Worm (Caenorhabditis elegans): ENCODE measurements around the gene K05F1.10.

Gene K05F1.10

ce11 chrII:5788815-5789214 lies 16.5 kb downstream of the K05F1.10 start, which contains the start of gene K05F1.13:
TSS of gene K05F1.13 (plus strand) at chrII:5789115.
- TF ChIP-seq mep-1 (tag; optimal IDR thresholded peaks at IDR 0.05) = no peak

- TF ChIP-seq bed-3 (GFP tag; optimal IDR thresholded peaks at IDR 0.05) (no peak), sem-2 (GFP tag; optimal IDR thresholded peaks at IDR 0.05) (no peak), elt-3 (tag; optimal IDR thresholded peaks at IDR 0.05) (no peak), mep-1 (tag; optimal IDR thresholded peaks at IDR 0.05) (no peak), ces-1 (GFP tag; optimal IDR thresholded peaks at IDR 0.05) (no peak), snpc-4 (tag; optimal IDR thresholded peaks at IDR 0.05) (no peak), cnd-1 (tag; optimal IDR thresholded peaks at IDR 0.05) (no peak), unc-39 (tag; optimal IDR thresholded peaks at IDR 0.05) (no peak), unc-120 (tag; optimal IDR thresholded peaks at IDR 0.05; ENCODE audit: poor library complexity, severe bottlenecking) (no peak), nhr-12 (tag; optimal IDR thresholded peaks at IDR 0.05) (no peak), blmp-1 (tag; optimal IDR thresholded peaks at IDR 0.05) (no peak), nhr-76 (tag; optimal IDR thresholded peaks at IDR 0.05) (no peak), hlh-1 (tag; optimal IDR thresholded peaks at IDR 0.05) (no peak), ceh-39 (tag; optimal IDR thresholded peaks at IDR 0.05) (no peak), ceh-83 (GFP tag; optimal IDR thresholded peaks at IDR 0.05) (no peak), lsy-2 (tag; optimal IDR thresholded peaks at IDR 0.05) (no peak), lin-32 (GFP tag; optimal IDR thresholded peaks at IDR 0.05) (no peak)
Observed at ce11 chrII:5785504-5785903, 19.8 kb downstream of the K05F1.10 start.

ce11 chrII:5781935-5782921 lies 23.0 kb downstream of the K05F1.10 start, which contains the start of gene K05F1.6:
TSS of gene K05F1.6 (plus strand) at chrII:5782520.
- TF ChIP-seq lin-13 (tag; optimal IDR thresholded peaks at IDR 0.05) (peak; percentile 12), ceh-83 (GFP tag; optimal IDR thresholded peaks at IDR 0.05) (peak; percentile 78), flh-1 (GFP tag; optimal IDR thresholded peaks at IDR 0.05) (peak; percentile 52), zip-8 (tag; optimal IDR thresholded peaks at IDR 0.05) (no peak), hlh-1 (tag; optimal IDR thresholded peaks at IDR 0.05) (peak; percentile 10), sem-2 (GFP tag; optimal IDR thresholded peaks at IDR 0.05) (peak; percentile 65), ztf-11 (tag; optimal IDR thresholded peaks at IDR 0.05) (no peak), drap-1 (GFP tag; optimal IDR thresholded peaks at IDR 0.05) (peak; percentile 69), ham-2 (GFP tag; optimal IDR thresholded peaks at IDR 0.05) (peak; percentile 76), bed-3 (GFP tag; optimal IDR thresholded peaks at IDR 0.05) (peak; percentile 44), unc-120 (tag; optimal IDR thresholded peaks at IDR 0.05; ENCODE audit: poor library complexity, severe bottlenecking) (peak; percentile 89), mls-2 (tag; optimal IDR thresholded peaks at IDR 0.05) (peak; percentile 72), M03D4.4 (tag; optimal IDR thresholded peaks at IDR 0.05) (peak; percentile 70), elt-3 (tag; optimal IDR thresholded peaks at IDR 0.05) (no peak), lin-32 (GFP tag; optimal IDR thresholded peaks at IDR 0.05) (peak; percentile 45), sptf-1 (tag; optimal IDR thresholded peaks at IDR 0.05) (peak; percentile 81), cnd-1 (tag; optimal IDR thresholded peaks at IDR 0.05) (peak; percentile 64), ceh-43 (GFP tag; optimal IDR thresholded peaks at IDR 0.05) (peak; percentile 10), tbx-8 (GFP tag; optimal IDR thresholded peaks at IDR 0.05) (peak; percentile 36), nhr-28 (tag; optimal IDR thresholded peaks at IDR 0.05) (no peak), nhr-237 (tag; optimal IDR thresholded peaks at IDR 0.05) (no peak), blmp-1 (tag; optimal IDR thresholded peaks at IDR 0.05) (no peak), ces-1 (GFP tag; optimal IDR thresholded peaks at IDR 0.05) (no peak), pha-4 (tag; optimal IDR thresholded peaks at IDR 0.05) (peak; percentile 16)

ce11 chrII:5779866-5780265 lies 25.4 kb downstream of the K05F1.10 start:
- TF ChIP-seq hlh-1 (tag; optimal IDR thresholded peaks at IDR 0.05) (peak; percentile 18), ceh-43 (GFP tag; optimal IDR thresholded peaks at IDR 0.05) (no peak), tbx-8 (GFP tag; optimal IDR thresholded peaks at IDR 0.05) (no peak), ces-1 (GFP tag; optimal IDR thresholded peaks at IDR 0.05) (peak; percentile 44), unc-120 (tag; optimal IDR thresholded peaks at IDR 0.05; ENCODE audit: poor library complexity, severe bottlenecking) (peak; percentile 42), flh-1 (GFP tag; optimal IDR thresholded peaks at IDR 0.05) (no peak), ham-2 (GFP tag; optimal IDR thresholded peaks at IDR 0.05) (no peak)

All from whole organism, mixed stage, embryonic.